Worm (Caenorhabditis elegans) whole organism, midembryonic: ENCODE results near the gene F27B10.1.

Source experiments
- T22C8.4 ChIP-seq: fragments of 200-800 bp; sonication (Bioruptor generic); IDR thresholded peaks from 2 replicates; pipeline ENCODE4 v1.3.6; 2022; ENCODE audit warnings: missing genetic modification characterization, missing compliant biosample characterization
- flt-1 ChIP-seq: fragments of 200-800 bp; sonication (Bioruptor generic); IDR thresholded peaks from 2 replicates; pipeline ENCODE4 v1.3.6; 2022; ENCODE audit warnings: missing genetic modification characterization, missing compliant biosample characterization
- klf-2 ChIP-seq: fragments of 200-800 bp; sonication (Bioruptor generic); conservative IDR thresholded peaks from 2 replicates; pipeline ENCODE4 v1.3.6; 2022; ENCODE audit warnings: missing genetic modification reagents, missing genetic modification characterization, missing compliant biosample characterization
- med-1 ChIP-seq: sonication (generic microtip); optimal IDR thresholded peaks from 2 replicates; lab custom pipeline; 2017; ENCODE audit warnings: missing genetic modification characterization, mild to moderate bottlenecking, missing compliant biosample characterization, antibody characterized with exemption, missing genetic modification reagents; ENCODE audit not compliant: insufficient read depth
- ref-1 ChIP-seq: fragments of 200-800 bp; sonication (Bioruptor generic); conservative IDR thresholded peaks from 2 replicates; pipeline ENCODE4 v1.3.6; 2022; ENCODE audit warnings: missing genetic modification reagents, missing genetic modification characterization, missing compliant biosample characterization
- tab-1 ChIP-seq: fragments of 200-800 bp; sonication (Bioruptor generic); IDR thresholded peaks from 2 replicates; pipeline ENCODE4 v1.3.6; 2022; ENCODE audit warnings: missing genetic modification characterization, missing compliant biosample characterization
- ztf-23 ChIP-seq: fragments of 200-800 bp; sonication (Bioruptor generic); IDR thresholded peaks from 2 replicates; pipeline ENCODE4 v1.3.6; 2022; ENCODE audit warnings: missing genetic modification reagents, missing genetic modification characterization, missing compliant biosample characterization
- ztf-29 ChIP-seq: fragments of 200-800 bp; sonication (Bioruptor generic); IDR thresholded peaks from 2 replicates; pipeline ENCODE4 v1.3.6; 2022; ENCODE audit warnings: missing genetic modification reagents, missing genetic modification characterization, missing compliant biosample characterization

ce11 chrV:7089217-7089616 lies 16.8 kb downstream of the F27B10.1 start:
- TF ChIP-seq tab-1 (no peak), flt-1 (GFP tag; lab: Robert Waterston, UW) (no peak), ref-1 (GFP tag; lab: Robert Waterston, UW) (no peak), ztf-29 (GFP tag; lab: Robert Waterston, UW) (no peak), T22C8.4 (GFP tag; lab: Robert Waterston, UW) (no peak), med-1 (GFP tag; lab: Kevin White, UChicago) (no peak), klf-2 (GFP tag; lab: Robert Waterston, UW) (no peak), ztf-23 (no peak)
